Worm (Caenorhabditis elegans) whole organism, L1 larva: ENCODE measurements around the gene srpa-68.
A peak's percentile ranks its signal among the peaks of the same experiment; 100 is the strongest.

ENCODE experiments used
- C16A3.4 ChIP-seq: fragments of 150-350 bp; optimal IDR thresholded peaks from 2 replicates; lab custom pipeline; 2014; ENCODE audit warnings: missing biosample characterization, missing genetic modification characterization
- F16B12.6 ChIP-seq: fragments of 150-350 bp; optimal IDR thresholded peaks from 2 replicates; lab custom pipeline; 2014; ENCODE audit warnings: missing biosample characterization, missing genetic modification characterization
- aha-1 ChIP-seq: fragments of 150-350 bp; optimal IDR thresholded peaks from 2 replicates; lab custom pipeline; 2014; ENCODE audit warnings: missing biosample characterization, missing genetic modification characterization
- aly-2 ChIP-seq: fragments of 150-350 bp; optimal IDR thresholded peaks from 2 replicates; lab custom pipeline; 2014; ENCODE audit warnings: missing biosample characterization, missing genetic modification characterization
- blmp-1 ChIP-seq: fragments of 150-350 bp; optimal IDR thresholded peaks from 2 replicates; lab custom pipeline; 2014; ENCODE audit warnings: missing biosample characterization, missing genetic modification characterization
- ceh-63 ChIP-seq: fragments of 200-800 bp; sonication (Bioruptor generic); optimal IDR thresholded peaks from 2 replicates; lab custom pipeline; 2018; ENCODE audit warnings: mild to moderate bottlenecking, missing genetic modification characterization, missing compliant biosample characterization
- ceh-8 ChIP-seq: fragments of 200-800 bp; sonication (Bioruptor generic); optimal IDR thresholded peaks from 2 replicates; lab custom pipeline; 2018; ENCODE audit warnings: mild to moderate bottlenecking, missing genetic modification characterization, moderate library complexity, missing compliant biosample characterization
- ceh-82 ChIP-seq, 3 experiments: fragments of 150-350 bp in 1 of 3; sonication (generic microtip) in 2 of 3; optimal IDR thresholded peaks; 2 replicates each; lab custom pipeline; 2014 to 2017; ENCODE audit warnings: missing biosample characterization in 3 of 3, missing genetic modification characterization in 3 of 3
- ceh-88 ChIP-seq: fragments of 200-800 bp; sonication (Bioruptor generic); IDR thresholded peaks from 2 replicates; pipeline ENCODE4 v1.3.6; 2022; ENCODE audit warnings: missing genetic modification characterization, missing compliant biosample characterization
- ces-1 ChIP-seq: fragments of 150-350 bp; optimal IDR thresholded peaks from 2 replicates; lab custom pipeline; 2014; ENCODE audit warnings: missing biosample characterization, missing genetic modification reagents, missing genetic modification characterization
- efl-1 ChIP-seq, 4 experiments: fragments of 150-350 bp; optimal IDR thresholded peaks in 3 of 4; peaks in 1 of 4; 1 replicate in 1 of 4; 2 replicates in 3 of 4; lab custom pipeline; 2014; ENCODE audit warnings: missing biosample characterization in 2 of 4, missing genetic modification characterization in 2 of 4, missing genetic modification reagents in 2 of 4
- egl-13 ChIP-seq: sonication (generic microtip); optimal IDR thresholded peaks from 2 replicates; lab custom pipeline; 2016; ENCODE audit warnings: missing genotype, missing genetic modification reagents, missing genetic modification characterization, missing compliant biosample characterization
- egl-27 ChIP-seq, 2 experiments: fragments of 150-350 bp in 1 of 2; sonication (generic microtip); optimal IDR thresholded peaks; 3 replicates each; lab custom pipeline; 2017 to 2018; ENCODE audit warnings: missing biosample characterization in 2 of 2, missing genetic modification characterization in 2 of 2, missing genetic modification reagents in 2 of 2
- elt-2 ChIP-seq: sonication (generic microtip); optimal IDR thresholded peaks from 2 replicates; lab custom pipeline; 2016; ENCODE audit warnings: missing genetic modification characterization, mild to moderate bottlenecking, inconsistent platforms, missing compliant biosample characterization, missing genetic modification reagents
- ets-5 ChIP-seq: fragments of 200-800 bp; sonication (Bioruptor generic); IDR thresholded peaks from 2 replicates; pipeline ENCODE4 v1.3.6; 2022; ENCODE audit warnings: missing genetic modification characterization, missing compliant biosample characterization
- fkh-4 ChIP-seq: sonication (generic microtip); optimal IDR thresholded peaks from 2 replicates; lab custom pipeline; 2016; ENCODE audit warnings: missing compliant biosample characterization, missing genetic modification characterization, borderline replicate concordance
- fkh-8 ChIP-seq: sonication (generic microtip); optimal IDR thresholded peaks from 2 replicates; lab custom pipeline; 2016; ENCODE audit warnings: mild to moderate bottlenecking, missing genetic modification characterization, missing compliant biosample characterization
- grh-1 ChIP-seq: fragments of 200-800 bp; sonication (Bioruptor generic); IDR thresholded peaks from 2 replicates; pipeline ENCODE4 v1.3.6; 2022; ENCODE audit warnings: missing genetic modification reagents, missing genetic modification characterization, missing compliant biosample characterization
- jun-1 ChIP-seq: fragments of 150-350 bp; optimal IDR thresholded peaks from 2 replicates; lab custom pipeline; 2014; ENCODE audit warnings: missing biosample characterization, missing genetic modification reagents, missing genetic modification characterization
- lin-13 ChIP-seq: fragments of 150-350 bp; optimal IDR thresholded peaks from 2 replicates; lab custom pipeline; 2014; ENCODE audit warnings: missing biosample characterization, missing genetic modification reagents, missing genetic modification characterization
- lin-15B ChIP-seq: fragments of 150-350 bp; sonication (generic microtip); optimal IDR thresholded peaks from 3 replicates; lab custom pipeline; 2014; ENCODE audit warnings: missing biosample characterization, missing genetic modification characterization
- lir-3 ChIP-seq: sonication (generic microtip); optimal IDR thresholded peaks from 2 replicates; lab custom pipeline; 2016; ENCODE audit warnings: mild to moderate bottlenecking, missing genetic modification characterization, moderate library complexity, missing compliant biosample characterization; ENCODE audit not compliant: poor library complexity
- lsy-2 ChIP-seq, 2 experiments: fragments of 150-350 bp; optimal IDR thresholded peaks; 2 replicates each; lab custom pipeline; 2014; ENCODE audit warnings: missing biosample characterization in 2 of 2, missing genetic modification characterization in 2 of 2
- mab-9 ChIP-seq: fragments of 200-800 bp; sonication (Bioruptor generic); IDR thresholded peaks from 2 replicates; pipeline ENCODE4 v1.3.6; 2022; ENCODE audit warnings: missing genetic modification reagents, missing genetic modification characterization, missing compliant biosample characterization
- mdl-1 ChIP-seq, 2 experiments: fragments of 150-350 bp; optimal IDR thresholded peaks; 2 replicates each; lab custom pipeline; 2014 to 2017; ENCODE audit warnings: missing biosample characterization in 2 of 2, missing genetic modification characterization in 2 of 2, inconsistent platforms in 1 of 2
- mef-2 ChIP-seq: fragments of 150-350 bp; optimal IDR thresholded peaks from 2 replicates; lab custom pipeline; 2014; ENCODE audit warnings: missing biosample characterization, missing genetic modification characterization
- nhr-12 ChIP-seq: sonication (generic microtip); optimal IDR thresholded peaks from 2 replicates; lab custom pipeline; 2017; ENCODE audit warnings: missing biosample characterization, missing genetic modification characterization
- nhr-19 ChIP-seq: fragments of 200-800 bp; sonication (Bioruptor generic); conservative IDR thresholded peaks from 2 replicates; pipeline ENCODE4 v1.3.6; 2022; ENCODE audit warnings: missing genetic modification characterization, missing compliant biosample characterization
- nhr-237 ChIP-seq: fragments of 150-350 bp; optimal IDR thresholded peaks from 2 replicates; lab custom pipeline; 2014; ENCODE audit warnings: missing biosample characterization, missing genetic modification characterization
- nhr-28 ChIP-seq: fragments of 150-350 bp; optimal IDR thresholded peaks from 2 replicates; lab custom pipeline; 2014; ENCODE audit warnings: missing biosample characterization, missing genetic modification characterization
- nhr-47 ChIP-seq: sonication (generic microtip); optimal IDR thresholded peaks from 2 replicates; lab custom pipeline; 2016; ENCODE audit warnings: mild to moderate bottlenecking, missing genetic modification characterization, moderate library complexity, missing compliant biosample characterization
- nhr-71 ChIP-seq: sonication (generic microtip); optimal IDR thresholded peaks from 2 replicates; lab custom pipeline; 2016; ENCODE audit warnings: mild to moderate bottlenecking, missing genetic modification characterization, moderate library complexity, missing compliant biosample characterization
- nhr-90 ChIP-seq: sonication (generic microtip); optimal IDR thresholded peaks from 2 replicates; lab custom pipeline; 2016; ENCODE audit warnings: mild to moderate bottlenecking, missing genetic modification characterization, missing compliant biosample characterization; ENCODE audit not compliant: poor library complexity
- skn-1 ChIP-seq: fragments of 150-350 bp; optimal IDR thresholded peaks from 2 replicates; lab custom pipeline; 2014; ENCODE audit warnings: missing biosample characterization, missing genetic modification characterization
- snpc-4 ChIP-seq: fragments of 150-350 bp; optimal IDR thresholded peaks from 2 replicates; lab custom pipeline; 2014; ENCODE audit warnings: missing biosample characterization, missing genetic modification characterization
- snu-23 ChIP-seq: sonication (generic microtip); optimal IDR thresholded peaks from 2 replicates; lab custom pipeline; 2016; ENCODE audit warnings: missing genetic modification characterization, missing compliant biosample characterization
- sptf-1 ChIP-seq: fragments of 150-350 bp; optimal IDR thresholded peaks from 2 replicates; lab custom pipeline; 2014; ENCODE audit warnings: missing biosample characterization, missing genetic modification characterization
- swsn-7 ChIP-seq: sonication (generic microtip); optimal IDR thresholded peaks from 2 replicates; lab custom pipeline; 2016; ENCODE audit warnings: missing genetic modification characterization, missing compliant biosample characterization
- tbx-2 ChIP-seq: sonication (generic microtip); optimal IDR thresholded peaks from 2 replicates; lab custom pipeline; 2016; ENCODE audit warnings: missing genetic modification characterization, missing compliant biosample characterization
- unc-130 ChIP-seq: fragments of 150-350 bp; optimal IDR thresholded peaks from 2 replicates; lab custom pipeline; 2017; ENCODE audit warnings: missing biosample characterization, missing genetic modification characterization, inconsistent platforms
- unc-30 ChIP-seq: sonication (generic microtip); optimal IDR thresholded peaks from 2 replicates; lab custom pipeline; 2017; ENCODE audit warnings: missing biosample characterization, missing genetic modification characterization
- unc-86 ChIP-seq: sonication (generic microtip); optimal IDR thresholded peaks from 2 replicates; lab custom pipeline; 2016; ENCODE audit warnings: missing genetic modification characterization, missing compliant biosample characterization
- vab-15 ChIP-seq: sonication (generic microtip); optimal IDR thresholded peaks from 2 replicates; lab custom pipeline; 2017; ENCODE audit warnings: missing genotype, mild to moderate bottlenecking, missing genetic modification characterization, missing compliant biosample characterization
- xbp-1 ChIP-seq: sonication (generic microtip); optimal IDR thresholded peaks from 2 replicates; lab custom pipeline; 2016; ENCODE audit warnings: missing genetic modification characterization, missing compliant biosample characterization
- zag-1 ChIP-seq: fragments of 150-350 bp; optimal IDR thresholded peaks from 2 replicates; lab custom pipeline; 2014; ENCODE audit warnings: missing biosample characterization, missing genetic modification characterization
- zip-4 ChIP-seq: fragments of 200-800 bp; sonication (Bioruptor generic); optimal IDR thresholded peaks from 2 replicates; lab custom pipeline; 2018; ENCODE audit warnings: mild to moderate bottlenecking, missing genetic modification characterization, moderate library complexity, missing compliant biosample characterization

Gene srpa-68

DNA sequence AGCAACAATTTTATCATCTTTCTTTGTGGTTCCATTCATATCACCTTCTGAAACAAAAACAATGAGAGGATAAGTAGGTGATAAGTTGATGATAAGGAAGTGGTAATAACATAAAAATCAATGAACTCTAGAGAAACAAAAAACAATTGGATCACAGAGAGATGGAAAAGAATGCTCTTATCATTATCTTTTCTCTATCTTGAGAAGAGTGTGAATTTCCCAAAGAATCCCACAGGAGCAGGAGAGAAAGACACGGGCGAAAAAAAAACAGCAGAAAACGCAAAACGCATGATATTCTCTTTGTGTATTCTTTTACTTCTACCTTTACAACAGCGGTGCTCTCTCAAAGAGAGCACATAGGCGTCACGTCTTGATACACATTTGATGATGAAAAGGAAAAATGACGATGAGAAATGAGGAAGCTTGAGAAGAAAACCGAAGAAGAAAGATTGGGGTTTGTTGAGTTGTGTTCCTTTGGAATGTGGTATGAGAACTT lies 22.1 kb downstream of the srpa-68 start, which contains the start of gene twk-24 (continued):
- no peak for TF ChIP-seq nhr-19
- no peak for TF ChIP-seq lir-3
- TF ChIP-seq efl-1 (optimal IDR thresholded peaks at IDR 0.05; lab: Kevin White, UChicago), result peak in 1 of 2 experiments; percentile 0
- no peak for TF ChIP-seq efl-1 (GFP tag; optimal IDR thresholded peaks at IDR 0.05 in 1 of 2; lab: Kevin White, UChicago)
- TF ChIP-seq unc-30 (tag; lab: Kevin White, UChicago), result no peak
- no peak for TF ChIP-seq fkh-4 (tag; lab: Kevin White, UChicago)
- TF ChIP-seq nhr-28, result no peak
- TF ChIP-seq ceh-82 (tag; optimal IDR thresholded peaks at IDR 0.05; lab: Kevin White, UChicago), result no peak
- TF ChIP-seq mef-2 (tag; lab: Kevin White, UChicago), result no peak
- TF ChIP-seq sptf-1 (tag; lab: Kevin White, UChicago), result no peak
- peak; percentile 14 for TF ChIP-seq unc-130
- TF ChIP-seq ceh-88 (GFP tag; lab: Robert Waterston, UW), result no peak
- TF ChIP-seq zag-1 (tag; lab: Kevin White, UChicago), result no peak
- no peak for TF ChIP-seq ces-1 (GFP tag; lab: Kevin White, UChicago)
- no peak for TF ChIP-seq fkh-8 (tag; lab: Kevin White, UChicago)
- no peak for TF ChIP-seq mab-9 (GFP tag; lab: Robert Waterston, UW)
- no peak for TF ChIP-seq skn-1 (tag; lab: Kevin White, UChicago)
- no peak for TF ChIP-seq ceh-8
- no peak for TF ChIP-seq C16A3.4 (tag; lab: Kevin White, UChicago)
- TF ChIP-seq nhr-12 (tag; lab: Kevin White, UChicago), result no peak
- TF ChIP-seq aly-2 (tag; lab: Kevin White, UChicago), result no peak
- peak; percentile 43 for TF ChIP-seq nhr-71 (tag; lab: Kevin White, UChicago)
- no peak for TF ChIP-seq aha-1

DNA sequence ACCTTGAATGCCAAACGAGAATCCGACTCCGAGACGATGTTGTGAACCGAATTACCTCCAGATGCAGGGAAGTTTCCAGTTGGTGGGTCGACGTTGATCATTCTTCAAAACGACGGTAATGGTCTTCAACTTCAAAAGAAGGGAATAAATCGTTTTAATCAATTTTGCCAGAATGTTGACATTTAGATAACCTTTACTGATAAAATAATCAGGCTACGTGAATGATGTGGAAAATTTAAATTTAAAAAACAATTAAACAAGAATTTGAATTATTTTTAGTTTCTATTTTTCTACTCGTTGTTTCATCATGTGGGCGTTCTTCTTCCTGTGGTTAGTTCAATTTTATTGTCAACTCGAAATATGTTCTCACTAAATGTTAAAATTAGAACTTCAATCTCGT lies 27.7 kb downstream of the srpa-68 start, which contains the start of gene ssp-35:
Gene ssp-35, minus strand, starts transcription at position 101 of the 400 bp plus-strand sequence.
- TF ChIP-seq lin-13 (no peak), snpc-4 (no peak), lin-15B (tag; lab: Kevin White, UChicago) (no peak), unc-86 (tag; lab: Kevin White, UChicago) (no peak), nhr-47 (tag; lab: Kevin White, UChicago) (no peak), efl-1 (optimal IDR thresholded peaks at IDR 0.05; lab: Kevin White, UChicago) (no peak), efl-1 (GFP tag; optimal IDR thresholded peaks at IDR 0.05 in 1 of 2; lab: Kevin White, UChicago) (peak in 1 of 2 experiments; percentile 48), vab-15 (tag; lab: Kevin White, UChicago) (no peak), ceh-63 (GFP tag; lab: Kevin White, UChicago) (no peak)

DNA sequence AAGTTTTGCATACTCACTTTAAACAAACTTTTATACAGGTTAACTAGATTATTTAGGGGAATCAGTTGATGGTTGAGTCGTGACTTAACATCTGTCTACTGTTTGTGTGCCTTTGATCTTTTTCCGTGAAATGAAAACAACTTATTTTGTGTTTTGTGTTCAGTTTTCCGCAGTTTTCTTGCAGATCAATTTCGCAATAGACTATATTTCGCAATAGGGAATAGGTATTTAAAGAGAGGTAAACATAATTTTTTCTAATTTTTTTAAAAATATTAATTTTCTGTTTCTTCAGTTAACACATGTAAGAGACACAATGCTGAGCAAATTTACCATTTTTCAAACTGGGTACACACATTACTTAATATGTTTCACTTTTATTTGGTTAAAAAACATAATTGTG lies 30.1 kb downstream of the srpa-68 start, which contains the start of gene tbb-6:
Gene tbb-6, plus strand, starts transcription at position 155 of the 400 bp plus-strand sequence.
- TF ChIP-seq grh-1 (GFP tag; lab: Robert Waterston, UW) (no peak), zip-4 (GFP tag; lab: Kevin White, UChicago) (peak; percentile 75), fkh-4 (tag; lab: Kevin White, UChicago) (no peak), snpc-4 (no peak), fkh-8 (tag; lab: Kevin White, UChicago) (no peak), blmp-1 (tag; lab: Kevin White, UChicago) (no peak), nhr-90 (tag; lab: Kevin White, UChicago) (no peak), nhr-237 (tag; lab: Kevin White, UChicago) (no peak), egl-13 (tag; lab: Kevin White, UChicago) (no peak), mdl-1 (tag; optimal IDR thresholded peaks at IDR 0.05; lab: Kevin White, UChicago) (no peak), tbx-2 (tag; lab: Kevin White, UChicago) (no peak), nhr-71 (tag; lab: Kevin White, UChicago) (peak; percentile 46), elt-2 (no peak), ceh-82 (tag; optimal IDR thresholded peaks at IDR 0.05; lab: Kevin White, UChicago) (no peak), F16B12.6 (tag; lab: Kevin White, UChicago) (no peak), skn-1 (tag; lab: Kevin White, UChicago) (peak; percentile 48), nhr-12 (tag; lab: Kevin White, UChicago) (no peak), jun-1 (tag; lab: Kevin White, UChicago) (no peak), swsn-7 (tag; lab: Kevin White, UChicago) (no peak), egl-27 (tag; optimal IDR thresholded peaks at IDR 0.05; lab: Kevin White, UChicago) (no peak), unc-86 (tag; lab: Kevin White, UChicago) (no peak), C16A3.4 (tag; lab: Kevin White, UChicago) (no peak), lsy-2 (tag; optimal IDR thresholded peaks at IDR 0.05; lab: Kevin White, UChicago) (no peak), efl-1 (optimal IDR thresholded peaks at IDR 0.05; lab: Kevin White, UChicago) (no peak), efl-1 (GFP tag; optimal IDR thresholded peaks at IDR 0.05 in 1 of 2; lab: Kevin White, UChicago) (peak in 1 of 2 experiments; percentile 4), ets-5 (GFP tag; lab: Robert Waterston, UW) (no peak), snu-23 (GFP tag; lab: Kevin White, UChicago) (no peak), xbp-1 (no peak), lin-13 (no peak)
- TF ChIP-seq, all 84 proteins: peak for 4
